Fruit fly (Drosophila melanogaster) whole organism, pupa: ENCODE results near the gene Scm.
A peak's percentile ranks its signal among the peaks of the same experiment; 100 is the strongest.
"Not testable (repeated sequence)": the region's sequence is repeated elsewhere in the genome, so short reads cannot be mapped to it uniquely, and the experiment has no call there.

Source experiments
- CG10348 ChIP-seq: fragments of 200-800 bp; sonication (Bioruptor generic); IDR thresholded peaks from 2 replicates; pipeline ENCODE4 v1.3.6; 2022; ENCODE audit warnings: missing biosample characterization, missing genetic modification characterization
- CG12605 ChIP-seq: fragments of 200-800 bp; sonication (Bioruptor generic); IDR thresholded peaks from 2 replicates; pipeline ENCODE4 v1.3.6; 2022; ENCODE audit warnings: missing biosample characterization, missing genetic modification characterization
- CG13204 ChIP-seq: fragments of 200-800 bp; sonication (Bioruptor generic); optimal IDR thresholded peaks from 2 replicates; lab custom pipeline; 2018; ENCODE audit warnings: missing biosample characterization, mild to moderate bottlenecking, missing genetic modification characterization, moderate library complexity
- CG14655 ChIP-seq: fragments of 200-800 bp; sonication (Bioruptor generic); optimal IDR thresholded peaks from 3 replicates; lab custom pipeline; 2017; ENCODE audit warnings: mild to moderate bottlenecking, missing biosample characterization, missing genetic modification reagents, missing genetic modification characterization
- CG15710 ChIP-seq: fragments of 200-800 bp; sonication (Bioruptor generic); optimal IDR thresholded peaks from 2 replicates; lab custom pipeline; 2018; ENCODE audit warnings: missing biosample characterization, mild to moderate bottlenecking, missing genetic modification characterization, moderate library complexity
- CG17806 ChIP-seq: fragments of 200-800 bp; sonication (Bioruptor generic); optimal IDR thresholded peaks from 2 replicates; lab custom pipeline; 2018; ENCODE audit warnings: missing biosample characterization, mild to moderate bottlenecking, missing genetic modification characterization, moderate library complexity
- CG32121 ChIP-seq: fragments of 200-800 bp; sonication (Bioruptor generic); IDR thresholded peaks from 2 replicates; pipeline ENCODE4 v1.3.6; 2022; ENCODE audit warnings: missing biosample characterization, missing genetic modification characterization
- CG34367 ChIP-seq: fragments of 200-800 bp; sonication (Bioruptor generic); optimal IDR thresholded peaks from 2 replicates; lab custom pipeline; 2018; ENCODE audit warnings: missing biosample characterization, mild to moderate bottlenecking, missing genetic modification characterization
- CG4496 ChIP-seq: fragments of 200-800 bp; sonication (Bioruptor generic); IDR thresholded peaks from 3 replicates; pipeline ENCODE4 v1.3.6; 2022; ENCODE audit warnings: missing biosample characterization, missing genetic modification characterization
- CG8159 ChIP-seq: fragments of 200-800 bp; sonication (Bioruptor generic); optimal IDR thresholded peaks from 3 replicates; lab custom pipeline; 2018; ENCODE audit warnings: missing biosample characterization, mild to moderate bottlenecking, missing genetic modification characterization, moderate library complexity
- CG8301 ChIP-seq: fragments of 200-800 bp; sonication (Bioruptor generic); optimal IDR thresholded peaks from 2 replicates; lab custom pipeline; 2018; ENCODE audit warnings: missing biosample characterization, mild to moderate bottlenecking, missing genetic modification characterization
- CG9948 ChIP-seq: fragments of 200-800 bp; sonication (Bioruptor generic); optimal IDR thresholded peaks from 2 replicates; lab custom pipeline; 2018; ENCODE audit warnings: missing biosample characterization, mild to moderate bottlenecking, missing genetic modification characterization, moderate library complexity
- D1 ChIP-seq: fragments of 200-800 bp; sonication (Bioruptor generic); optimal IDR thresholded peaks from 2 replicates; lab custom pipeline; 2018; ENCODE audit warnings: missing biosample characterization, mild to moderate bottlenecking, missing genetic modification characterization, moderate library complexity
- EcR ChIP-seq: fragments of 200-800 bp; sonication (Bioruptor generic); optimal IDR thresholded peaks from 3 replicates; lab custom pipeline; 2019; ENCODE audit warnings: missing biosample characterization, missing genetic modification characterization, mild to moderate bottlenecking, moderate library complexity, missing genetic modification reagents
- Ets98B ChIP-seq: fragments of 200-800 bp; sonication (Bioruptor generic); IDR thresholded peaks from 2 replicates; pipeline ENCODE4 v1.3.6; 2022; ENCODE audit warnings: missing biosample characterization, missing genetic modification characterization
- Pif1A ChIP-seq: fragments of 200-800 bp; sonication (Bioruptor generic); optimal IDR thresholded peaks from 3 replicates; lab custom pipeline; 2016; ENCODE audit warnings: missing biosample characterization, missing genetic modification characterization
- Pif1B ChIP-seq: fragments of 200-800 bp; sonication (Bioruptor generic); optimal IDR thresholded peaks from 3 replicates; lab custom pipeline; 2016; ENCODE audit warnings: missing biosample characterization, missing genetic modification characterization
- Snoo ChIP-seq: fragments of 200-800 bp; sonication (Bioruptor generic); optimal IDR thresholded peaks from 3 replicates; lab custom pipeline; 2017; ENCODE audit warnings: missing biosample characterization, mild to moderate bottlenecking, missing genetic modification characterization, inconsistent platforms
- fd96Ca ChIP-seq: fragments of 200-800 bp; sonication (Bioruptor generic); IDR thresholded peaks from 3 replicates; pipeline ENCODE4 v1.3.6; 2022; ENCODE audit warnings: missing biosample characterization, missing genetic modification characterization
- gl ChIP-seq: fragments of 200-800 bp; sonication (Bioruptor generic); optimal IDR thresholded peaks from 2 replicates; lab custom pipeline; 2018; ENCODE audit warnings: missing biosample characterization, mild to moderate bottlenecking, missing genetic modification characterization
- rn ChIP-seq: fragments of 200-800 bp; sonication (Bioruptor generic); IDR thresholded peaks from 2 replicates; pipeline ENCODE4 v1.3.6; 2022; ENCODE audit warnings: missing biosample characterization, missing genetic modification characterization

The Scm gene

dm6 chr3R:9637361-9637760 is at the start of gene Scm:
Scm (minus strand) TSS chr3R:9637611.
- TF ChIP-seq Pif1A (GFP tag; lab: Kevin White, UChicago) (no peak), rn (GFP tag; lab: Robert Waterston, UW) (no peak), CG15710 (tag; lab: Kevin White, UChicago) (no peak), Pif1B (GFP tag; lab: Kevin White, UChicago) (no peak)

- not testable (repeated sequence) for TF ChIP-seq CG15710, CG34367, CG8301 (tag; lab: Kevin White, UChicago)
These were observed 48.0 kb upstream of the Scm start, which contains the start of the genes eca and CG18542 for dm6 chr3R:9685376-9685775. eca (minus strand) TSS chr3R:9685476. CG18542 (plus strand) TSS chr3R:9685760.

dm6 chr3R:9684125-9684524 is 46.7 kb upstream of the Scm start, which contains the start of gene CG9444:
CG9444 (minus strand) TSS chr3R:9684264.
- TF ChIP-seq Snoo (tag; lab: Kevin White, UChicago): no peak
- no peak for TF ChIP-seq CG4496 (GFP tag; lab: Robert Waterston, UW)
- no peak for TF ChIP-seq CG32121
- TF ChIP-seq EcR (GFP tag; lab: Kevin White, UChicago): no peak
- no peak for TF ChIP-seq CG14655 (GFP tag; lab: Kevin White, UChicago)
- no peak for TF ChIP-seq rn (GFP tag; lab: Robert Waterston, UW)
- TF ChIP-seq CG9948: no peak
- no peak for TF ChIP-seq Pif1B (GFP tag; lab: Kevin White, UChicago)
- TF ChIP-seq CG12605: no peak
- no peak for TF ChIP-seq Pif1A (GFP tag; lab: Kevin White, UChicago)
- TF ChIP-seq CG15710 (tag; lab: Kevin White, UChicago): no peak
- TF ChIP-seq Ets98B (GFP tag; lab: Robert Waterston, UW): no peak
- no peak for TF ChIP-seq CG8301 (tag; lab: Kevin White, UChicago)
- no peak for TF ChIP-seq CG13204
- no peak for TF ChIP-seq CG10348 (GFP tag; lab: Robert Waterston, UW)
- TF ChIP-seq CG34367 (tag; lab: Kevin White, UChicago): no peak

dm6 chr3R:9683064-9683682 is 45.8 kb upstream of the Scm start:
- no peak for TF ChIP-seq fd96Ca (GFP tag; lab: Robert Waterston, UW)
- no peak for TF ChIP-seq CG10348 (GFP tag; lab: Robert Waterston, UW)
- no peak for TF ChIP-seq Pif1B (GFP tag; lab: Kevin White, UChicago)
- TF ChIP-seq rn (GFP tag; lab: Robert Waterston, UW): no peak
- TF ChIP-seq EcR (GFP tag; lab: Kevin White, UChicago): no peak
- no peak for TF ChIP-seq CG17806 (tag; lab: Kevin White, UChicago)
- no peak for TF ChIP-seq Ets98B (GFP tag; lab: Robert Waterston, UW)
- no peak for TF ChIP-seq CG8159 (tag; lab: Kevin White, UChicago)
- no peak for TF ChIP-seq Snoo (tag; lab: Kevin White, UChicago)
- no peak for TF ChIP-seq CG13204
- TF ChIP-seq CG34367 (tag; lab: Kevin White, UChicago): no peak
- TF ChIP-seq gl (tag; lab: Kevin White, UChicago): no peak
- no peak for TF ChIP-seq CG12605
- TF ChIP-seq, all 21 proteins: peak for 0

- no peak for TF ChIP-seq Ets98B (GFP tag; lab: Robert Waterston, UW)
- TF ChIP-seq EcR (GFP tag; lab: Kevin White, UChicago): no peak
These were observed 42.3 kb upstream of the Scm start, which contains the start of gene nmdyn-D7 for dm6 chr3R:9679746-9680145. nmdyn-D7 (plus strand) TSS chr3R:9679939.

dm6 chr3R:9677734-9678341 is 40.4 kb upstream of the Scm start, which contains the start of gene p23:
p23 (plus strand) TSS chr3R:9677927.
- TF ChIP-seq fd96Ca (GFP tag; lab: Robert Waterston, UW) (no peak), rn (GFP tag; lab: Robert Waterston, UW) (no peak), CG8159 (tag; lab: Kevin White, UChicago) (no peak), Snoo (tag; lab: Kevin White, UChicago) (no peak), D1 (tag; lab: Kevin White, UChicago) (no peak), CG9948 (no peak)

- no peak for TF ChIP-seq Pif1A (GFP tag; lab: Kevin White, UChicago)
- TF ChIP-seq fd96Ca (GFP tag; lab: Robert Waterston, UW): no peak
- peak; percentile 41; the same call in 1 of the 2 replicates for TF ChIP-seq CG12605
- TF ChIP-seq CG32121: no peak
- no peak for TF ChIP-seq CG9948
- no peak for TF ChIP-seq CG8159 (tag; lab: Kevin White, UChicago)
- TF ChIP-seq CG15710 (tag; lab: Kevin White, UChicago): no peak
These were observed 37.7 kb upstream of the Scm start, which contains the start of gene Nepl12 for dm6 chr3R:9674968-9675573. Nepl12 (plus strand) TSS chr3R:9675523.
